Worm (Caenorhabditis elegans) whole organism, young adult: Measurements from ENCODE around the gene tag-281.

Experiments
- B0019.2 ChIP-seq: fragments of 200-800 bp; sonication (Bioruptor generic); conservative IDR thresholded peaks from 2 replicates; pipeline ENCODE4 v1.3.6; 2022; ENCODE audit warnings: missing genetic modification reagents, missing genetic modification characterization, missing compliant biosample characterization
- B0035.1 ChIP-seq: sonication (generic microtip); optimal IDR thresholded peaks from 2 replicates; lab custom pipeline; 2016; ENCODE audit warnings: missing genetic modification characterization, mild to moderate bottlenecking, missing compliant biosample characterization, missing genotype, missing genetic modification reagents
- C17E4.6 ChIP-seq: fragments of 200-800 bp; sonication (Bioruptor generic); IDR thresholded peaks from 2 replicates; pipeline ENCODE4 v1.3.6; 2022; ENCODE audit warnings: missing genetic modification reagents, missing genetic modification characterization, missing compliant biosample characterization
- F10E7.11 ChIP-seq: sonication (generic microtip); optimal IDR thresholded peaks from 2 replicates; lab custom pipeline; 2017; ENCODE audit warnings: mild to moderate bottlenecking, missing genetic modification characterization, moderate library complexity, missing compliant biosample characterization
- F33H1.4 ChIP-seq: fragments of 200-800 bp; sonication (Bioruptor generic); IDR thresholded peaks from 2 replicates; pipeline ENCODE4 v1.3.6; 2022; ENCODE audit warnings: missing genetic modification reagents, missing genetic modification characterization, missing compliant biosample characterization
- F55B11.4 ChIP-seq: sonication (generic microtip); optimal IDR thresholded peaks from 2 replicates; lab custom pipeline; 2016; ENCODE audit warnings: missing compliant biosample characterization, missing genetic modification characterization, borderline replicate concordance; ENCODE audit not compliant: insufficient read depth
- K11D2.4 ChIP-seq: fragments of 200-800 bp; sonication (Bioruptor generic); IDR thresholded peaks from 2 replicates; pipeline ENCODE4 v1.3.6; 2022; ENCODE audit warnings: missing genetic modification reagents, missing genetic modification characterization, missing compliant biosample characterization
- T07F8.4 ChIP-seq: sonication (generic microtip); optimal IDR thresholded peaks from 2 replicates; lab custom pipeline; 2016; ENCODE audit warnings: mild to moderate bottlenecking, missing genetic modification characterization, moderate library complexity, missing compliant biosample characterization
- Y53F4B.3 ChIP-seq: fragments of 200-800 bp; sonication (Bioruptor generic); IDR thresholded peaks from 2 replicates; pipeline ENCODE4 v1.3.6; 2022; ENCODE audit warnings: missing genetic modification reagents, missing genetic modification characterization, missing compliant biosample characterization
- Y56A3A.18 ChIP-seq: fragments of 200-800 bp; sonication (Bioruptor generic); IDR thresholded peaks from 2 replicates; pipeline ENCODE4 v1.3.6; 2022; ENCODE audit warnings: missing genetic modification reagents, missing genetic modification characterization, missing compliant biosample characterization
- Y95B8A.8 ChIP-seq: fragments of 200-800 bp; sonication (Bioruptor generic); IDR thresholded peaks from 2 replicates; pipeline ENCODE4 v1.3.6; 2022; ENCODE audit warnings: missing genetic modification reagents, missing genetic modification characterization, missing compliant biosample characterization
- athp-1 ChIP-seq: sonication (generic microtip); optimal IDR thresholded peaks from 2 replicates; lab custom pipeline; 2017; ENCODE audit warnings: mild to moderate bottlenecking, missing genetic modification characterization, missing compliant biosample characterization
- cebp-1 ChIP-seq, 2 experiments: fragments of 200-800 bp in 1 of 2; sonication (Bioruptor generic) in 1 of 2; sonication (generic microtip) in 1 of 2; IDR thresholded peaks in 1 of 2; optimal IDR thresholded peaks in 1 of 2; 2 replicates each; pipeline versions ENCODE4 v1.3.6 to Lab custom; 2017 to 2022; ENCODE audit warnings: missing compliant biosample characterization in 2 of 2, missing genetic modification characterization in 2 of 2, mild to moderate bottlenecking in 1 of 2, missing genetic modification reagents in 1 of 2, moderate library complexity in 1 of 2
- ceh-91 ChIP-seq: fragments of 200-800 bp; sonication (Bioruptor generic); IDR thresholded peaks from 2 replicates; pipeline ENCODE4 v1.3.6; 2022; ENCODE audit warnings: missing genetic modification reagents, missing genetic modification characterization, missing compliant biosample characterization
- dpl-1 ChIP-seq: fragments of 150-350 bp; optimal IDR thresholded peaks from 2 replicates; lab custom pipeline; 2014; ENCODE audit warnings: missing biosample characterization, missing genetic modification reagents, missing genetic modification characterization
- egrh-3 ChIP-seq: fragments of 200-800 bp; sonication (Bioruptor generic); IDR thresholded peaks from 2 replicates; pipeline ENCODE4 v1.3.6; 2022; ENCODE audit warnings: missing genetic modification reagents, missing genetic modification characterization, missing compliant biosample characterization
- ekl-4 ChIP-seq: fragments of 200-800 bp; sonication (Bioruptor generic); IDR thresholded peaks from 2 replicates; pipeline ENCODE4 v1.3.6; 2022; ENCODE audit warnings: missing genetic modification reagents, missing genetic modification characterization, missing compliant biosample characterization
- gei-17 ChIP-seq: fragments of 200-800 bp; sonication (Bioruptor generic); optimal IDR thresholded peaks from 2 replicates; lab custom pipeline; 2018; ENCODE audit warnings: mild to moderate bottlenecking, missing genetic modification characterization, missing compliant biosample characterization
- him-1 ChIP-seq: sonication (generic microtip); optimal IDR thresholded peaks from 2 replicates; lab custom pipeline; 2016; ENCODE audit warnings: missing genotype, missing genetic modification reagents, missing genetic modification characterization, missing compliant biosample characterization
- hlh-26 ChIP-seq: fragments of 200-800 bp; sonication (Bioruptor generic); conservative IDR thresholded peaks from 2 replicates; pipeline ENCODE4 v1.3.6; 2022; ENCODE audit warnings: missing genetic modification reagents, missing genetic modification characterization, missing compliant biosample characterization
- hmg-1.2 ChIP-seq: fragments of 200-800 bp; sonication (Bioruptor generic); IDR thresholded peaks from 2 replicates; pipeline ENCODE4 v1.3.6; 2022; ENCODE audit warnings: missing genetic modification reagents, missing genetic modification characterization, missing compliant biosample characterization
- lag-1 ChIP-seq: fragments of 200-800 bp; sonication (Bioruptor generic); IDR thresholded peaks from 2 replicates; pipeline ENCODE4 v1.3.6; 2022; ENCODE audit warnings: missing genetic modification reagents, missing genetic modification characterization, missing compliant biosample characterization
- let-607 ChIP-seq, 2 experiments: fragments of 200-800 bp in 1 of 2; sonication (Bioruptor generic) in 1 of 2; sonication (generic microtip) in 1 of 2; optimal IDR thresholded peaks; 2 replicates each; lab custom pipeline; 2016 to 2018; ENCODE audit warnings: mild to moderate bottlenecking in 2 of 2, missing compliant biosample characterization in 2 of 2, missing genetic modification characterization in 2 of 2, moderate library complexity in 2 of 2, missing genotype in 1 of 2
- lin-35 ChIP-seq, 3 experiments: fragments of 150-350 bp in 2 of 3; sonication (generic microtip) in 1 of 3; optimal IDR thresholded peaks; 2 replicates each; lab custom pipeline; 2014 to 2018; ENCODE audit warnings: missing biosample characterization in 3 of 3, missing genetic modification characterization in 3 of 3, missing genetic modification reagents in 3 of 3
- lin-40 ChIP-seq: sonication (generic microtip); optimal IDR thresholded peaks from 2 replicates; lab custom pipeline; 2016; ENCODE audit warnings: missing genetic modification characterization, mild to moderate bottlenecking, missing compliant biosample characterization, missing genotype, missing genetic modification reagents
- lin-54 ChIP-seq: fragments of 200-800 bp; sonication (Bioruptor generic); optimal IDR thresholded peaks from 2 replicates; lab custom pipeline; 2018; ENCODE audit warnings: mild to moderate bottlenecking, missing genetic modification characterization, missing compliant biosample characterization
- lir-1 ChIP-seq: fragments of 200-800 bp; sonication (Bioruptor generic); conservative IDR thresholded peaks from 2 replicates; pipeline ENCODE4 v1.3.6; 2022; ENCODE audit warnings: missing genetic modification reagents, missing genetic modification characterization, missing compliant biosample characterization
- lsl-1 ChIP-seq: fragments of 200-800 bp; sonication (Bioruptor generic); optimal IDR thresholded peaks from 2 replicates; lab custom pipeline; 2018; ENCODE audit warnings: mild to moderate bottlenecking, missing genetic modification characterization, moderate library complexity, missing compliant biosample characterization
- madf-10 ChIP-seq: sonication (generic microtip); optimal IDR thresholded peaks from 2 replicates; lab custom pipeline; 2016; ENCODE audit warnings: mild to moderate bottlenecking, missing genetic modification characterization, missing compliant biosample characterization
- madf-3 ChIP-seq: fragments of 200-800 bp; sonication (Bioruptor generic); IDR thresholded peaks from 2 replicates; pipeline ENCODE4 v1.3.6; 2022; ENCODE audit warnings: missing genetic modification reagents, missing genetic modification characterization, missing compliant biosample characterization
- madf-6 ChIP-seq: fragments of 200-800 bp; sonication (Bioruptor generic); IDR thresholded peaks from 2 replicates; pipeline ENCODE4 v1.3.6; 2022; ENCODE audit warnings: missing genetic modification reagents, missing genetic modification characterization, missing compliant biosample characterization
- nhr-120 ChIP-seq: fragments of 200-800 bp; sonication (Bioruptor generic); IDR thresholded peaks from 2 replicates; pipeline ENCODE4 v1.3.6; 2022; ENCODE audit warnings: missing genetic modification characterization, missing compliant biosample characterization
- nhr-80 ChIP-seq: sonication (generic microtip); optimal IDR thresholded peaks from 2 replicates; lab custom pipeline; 2016; ENCODE audit warnings: missing genetic modification characterization, missing compliant biosample characterization
- nhr-90 ChIP-seq: sonication (generic microtip); optimal IDR thresholded peaks from 2 replicates; lab custom pipeline; 2016; ENCODE audit warnings: missing genotype, mild to moderate bottlenecking, missing genetic modification characterization, missing compliant biosample characterization
- rec-8 ChIP-seq, 2 experiments: sonication (generic microtip); optimal IDR thresholded peaks; 2 replicates each; lab custom pipeline; 2016; ENCODE audit warnings: mild to moderate bottlenecking in 2 of 2, missing genetic modification characterization in 2 of 2, missing genetic modification reagents in 2 of 2, missing genotype in 2 of 2, missing biosample characterization in 1 of 2, missing compliant biosample characterization in 1 of 2, moderate library complexity in 1 of 2
- repo-1 ChIP-seq: sonication (generic microtip); optimal IDR thresholded peaks from 2 replicates; lab custom pipeline; 2017; ENCODE audit warnings: mild to moderate bottlenecking, missing genetic modification characterization, missing compliant biosample characterization
- rpc-1 ChIP-seq, 2 experiments: fragments of 150-350 bp in 1 of 2; sonication (generic microtip) in 1 of 2; optimal IDR thresholded peaks; 2 replicates each; lab custom pipeline; 2014 to 2018; ENCODE audit warnings: missing biosample characterization in 1 of 2, missing genetic modification characterization in 1 of 2, missing genetic modification reagents in 1 of 2, missing genotype in 1 of 2
- sea-2 ChIP-seq: fragments of 200-800 bp; sonication (Bioruptor generic); IDR thresholded peaks from 2 replicates; pipeline ENCODE4 v1.3.6; 2022; ENCODE audit warnings: missing genetic modification characterization, missing compliant biosample characterization
- snpc-3.4 ChIP-seq: sonication (generic microtip); optimal IDR thresholded peaks from 2 replicates; lab custom pipeline; 2017; ENCODE audit warnings: missing genetic modification characterization, mild to moderate bottlenecking, missing compliant biosample characterization, antibody characterized with exemption, moderate library complexity, missing genotype, missing genetic modification reagents
- snpc-4 ChIP-seq, 5 experiments: fragments of 150-350 bp in 1 of 5; sonication (generic microtip) in 4 of 5; optimal IDR thresholded peaks; 2 replicates each; lab custom pipeline; 2014 to 2018; ENCODE audit warnings: missing genetic modification characterization in 5 of 5, missing biosample characterization in 3 of 5, antibody characterized with exemption in 2 of 5, mild to moderate bottlenecking in 2 of 5, missing compliant biosample characterization in 2 of 5, missing genotype in 2 of 5, moderate library complexity in 2 of 5, missing genetic modification reagents in 1 of 5
- somi-1 ChIP-seq: fragments of 200-800 bp; sonication (Bioruptor generic); optimal IDR thresholded peaks from 2 replicates; lab custom pipeline; 2018; ENCODE audit warnings: mild to moderate bottlenecking, missing genetic modification characterization, missing compliant biosample characterization
- sptf-2 ChIP-seq: fragments of 200-800 bp; sonication (Bioruptor generic); optimal IDR thresholded peaks from 2 replicates; lab custom pipeline; 2018; ENCODE audit warnings: mild to moderate bottlenecking, missing genetic modification characterization, missing compliant biosample characterization
- xnd-1 ChIP-seq: sonication (generic microtip); optimal IDR thresholded peaks from 2 replicates; lab custom pipeline; 2016; ENCODE audit warnings: missing genotype, missing genetic modification reagents, missing genetic modification characterization, missing compliant biosample characterization

tag-281 gene

ce11 chrII:12457275-12457674 lies 2.3 kb upstream of the tag-281 start, which contains the start of gene sre-38:
Gene sre-38 (plus strand): TSS chrII:12457575.
- TF ChIP-seq F55B11.4 (tag; lab: Kevin White, UChicago) (no peak), F33H1.4 (GFP tag; lab: Robert Waterston, UW) (no peak), snpc-4 (GFP tag; optimal IDR thresholded peaks at IDR 0.05; lab: Kevin White, UChicago) (no peak), snpc-4 (tag; optimal IDR thresholded peaks at IDR 0.05; lab: Kevin White, UChicago) (no peak), T07F8.4 (tag; lab: Kevin White, UChicago) (no peak), nhr-80 (tag; lab: Kevin White, UChicago) (no peak), cebp-1 (GFP tag; IDR thresholded peaks at IDR 0.05; lab: Robert Waterston, UW) (no peak), cebp-1 (tag; optimal IDR thresholded peaks at IDR 0.05; lab: Kevin White, UChicago) (no peak), repo-1 (no peak), nhr-120 (GFP tag; lab: Robert Waterston, UW) (no peak), egrh-3 (GFP tag; lab: Robert Waterston, UW) (no peak), sea-2 (GFP tag; lab: Robert Waterston, UW) (no peak), hmg-1.2 (GFP tag; lab: Robert Waterston, UW) (no peak), K11D2.4 (no peak), lir-1 (GFP tag; lab: Robert Waterston, UW) (no peak), madf-10 (tag; lab: Kevin White, UChicago) (no peak), lin-35 (GFP tag; optimal IDR thresholded peaks at IDR 0.05; lab: Kevin White, UChicago) (no peak), lag-1 (GFP tag; lab: Robert Waterston, UW) (no peak), snpc-3.4 (tag; lab: Kevin White, UChicago) (no peak), madf-3 (no peak), dpl-1 (GFP tag; lab: Kevin White, UChicago) (no peak)

- TF ChIP-seq madf-6 (GFP tag; lab: Robert Waterston, UW), result peak; percentile 61; the same call in 1 of the 2 replicates
- TF ChIP-seq Y56A3A.18, result no peak
- TF ChIP-seq ceh-91 (GFP tag; lab: Robert Waterston, UW), result no peak
- TF ChIP-seq sptf-2, result no peak
- TF ChIP-seq K11D2.4, result no peak
- TF ChIP-seq F33H1.4 (GFP tag; lab: Robert Waterston, UW), result peak; percentile 66
- peak; percentile 75 for TF ChIP-seq lsl-1 (GFP tag; lab: Kevin White, UChicago)
- TF ChIP-seq xnd-1, result peak; percentile 36
- no peak for TF ChIP-seq F10E7.11
Observed at ce11 chrII:12460602-12461453, 1.3 kb downstream of the tag-281 start, which contains the start of gene tag-280. Gene tag-280 (plus strand): TSS chrII:12460652.

- TF ChIP-seq Y53F4B.3 (GFP tag; lab: Robert Waterston, UW) (no peak), rec-8 (tag; optimal IDR thresholded peaks at IDR 0.05; lab: Kevin White, UChicago) (no peak), hmg-1.2 (GFP tag; lab: Robert Waterston, UW) (no peak), lin-54 (GFP tag; lab: Kevin White, UChicago) (no peak), somi-1 (no peak), nhr-90 (no peak), C17E4.6 (GFP tag; lab: Robert Waterston, UW) (no peak), ekl-4 (GFP tag; lab: Robert Waterston, UW) (no peak), B0019.2 (GFP tag; lab: Robert Waterston, UW) (no peak), B0035.1 (no peak), gei-17 (GFP tag; lab: Kevin White, UChicago) (no peak), him-1 (tag; lab: Kevin White, UChicago) (no peak), Y95B8A.8 (GFP tag; lab: Robert Waterston, UW) (no peak), hlh-26 (no peak), athp-1 (no peak), lin-40 (no peak), let-607 (tag; optimal IDR thresholded peaks at IDR 0.05; lab: Kevin White, UChicago) (no peak), rpc-1 (optimal IDR thresholded peaks at IDR 0.05; lab: Kevin White, UChicago) (no peak), rpc-1 (tag; optimal IDR thresholded peaks at IDR 0.05; lab: Kevin White, UChicago) (no peak)
Observed at ce11 chrII:12462244-12462643, 2.7 kb downstream of the tag-281 start, which contains the start of gene F15A4.2. Gene F15A4.2 (plus strand): TSS chrII:12462544.
